Fruit fly (Drosophila melanogaster) whole organism, wandering third instar larva: ENCODE results near the gene Grip84.

Experiments used
- Abd-B ChIP-seq: fragments of >200 bp; optimal IDR thresholded peaks from 2 replicates; lab custom pipeline; 2017; ENCODE audit warnings: missing biosample characterization, missing genetic modification characterization
- Mio ChIP-seq: sonication (Bioruptor generic); optimal IDR thresholded peaks from 2 replicates; lab custom pipeline; 2016; ENCODE audit warnings: missing biosample characterization, missing genetic modification characterization
- dmrt93B ChIP-seq: fragments of 200-800 bp; sonication (Bioruptor generic); optimal IDR thresholded peaks from 2 replicates; lab custom pipeline; 2018; ENCODE audit warnings: missing biosample characterization, mild to moderate bottlenecking, missing genetic modification characterization

dm6 chrX:19578908-19579647, 13.5 kb upstream of the Grip84 start:
- no peak for TF ChIP-seq Mio (GFP tag; lab: Kevin White, UChicago)
- TF ChIP-seq dmrt93B = no peak
- TF ChIP-seq Abd-B = peak; percentile 73
